Fruit fly (Drosophila melanogaster): ENCODE data around the gene Osi8.

Osi8 gene

dm6 chr3R:6303738-6304137 is 48.8 kb downstream of the Osi8 start, which contains the start of gene CG46396:
Gene CG46396, plus strand, starts transcription at chr3R:6304038.
- no peak for TF ChIP-seq usp (GFP tag; optimal IDR thresholded peaks at IDR 0.05)
- TF ChIP-seq Dll (optimal IDR thresholded peaks at IDR 0.05), result no peak
- TF ChIP-seq psq (optimal IDR thresholded peaks at IDR 0.05), result no peak
- no peak for TF ChIP-seq pan (optimal IDR thresholded peaks at IDR 0.05)
- no peak for TF ChIP-seq CG8478 (optimal IDR thresholded peaks at IDR 0.05)
- no peak for TF ChIP-seq EcR (GFP tag; optimal IDR thresholded peaks at IDR 0.05)

DNA sequence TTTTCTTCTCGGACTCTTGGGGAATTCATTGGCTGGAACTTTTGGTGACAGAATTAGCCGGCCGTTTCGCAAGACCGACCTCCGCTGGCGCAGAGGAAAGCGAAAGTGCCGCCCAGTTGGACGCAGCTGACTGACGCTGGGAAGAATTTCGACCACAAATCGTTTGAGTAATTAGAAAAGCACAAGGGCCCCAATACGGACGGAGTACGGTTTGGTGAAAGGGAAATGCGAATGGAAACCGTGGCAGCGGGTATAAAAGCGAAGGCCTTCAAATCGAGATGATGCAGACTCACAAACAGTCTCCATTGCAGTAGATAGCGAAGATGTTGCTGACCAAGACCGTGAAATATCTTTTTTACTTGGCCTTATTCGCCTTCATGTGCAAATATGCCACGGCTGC is 50.0 kb downstream of the Osi8 start, which contains the start of gene Osi16:
TSS of gene Osi16 (plus strand) at position 301 of the 400 bp plus-strand sequence.
- TF ChIP-seq pan (optimal IDR thresholded peaks at IDR 0.05) (no peak), usp (GFP tag; optimal IDR thresholded peaks at IDR 0.05) (no peak), psq (optimal IDR thresholded peaks at IDR 0.05) (no peak), Dll (optimal IDR thresholded peaks at IDR 0.05) (no peak), EcR (GFP tag; optimal IDR thresholded peaks at IDR 0.05) (no peak), CG8478 (optimal IDR thresholded peaks at IDR 0.05) (no peak)

Measured in whole organism.